Fruit fly (Drosophila melanogaster) whole organism, embryonic: ENCODE data around the gene drpr.

Source experiments
- Adf1 ChIP-seq: fragments of 200-800 bp; sonication (Bioruptor generic); IDR thresholded peaks from 2 replicates; pipeline ENCODE4 v1.3.6; 2022; ENCODE audit warnings: missing biosample characterization, missing genetic modification characterization
- Bgb ChIP-seq: fragments of 200-800 bp; sonication (Bioruptor generic); IDR thresholded peaks from 2 replicates; pipeline ENCODE4 v1.3.6; 2022; ENCODE audit warnings: missing biosample characterization, missing genetic modification characterization; ENCODE audit not compliant: partially characterized antibody
- CG11560 ChIP-seq: fragments of 200-800 bp; sonication (Bioruptor generic); IDR thresholded peaks from 3 replicates; pipeline ENCODE4 v1.3.6; 2022; ENCODE audit warnings: missing biosample characterization, missing genetic modification characterization
- CG12236 ChIP-seq: fragments of 200-800 bp; sonication (Bioruptor generic); optimal IDR thresholded peaks from 2 replicates; lab custom pipeline; 2016; ENCODE audit warnings: missing biosample characterization, missing genetic modification characterization
- CG13287 ChIP-seq: fragments of 200-800 bp; sonication (Bioruptor generic); IDR thresholded peaks from 2 replicates; pipeline ENCODE4 v1.3.6; 2022; ENCODE audit warnings: missing biosample characterization, missing genetic modification characterization; ENCODE audit not compliant: partially characterized antibody
- CG13775 ChIP-seq: fragments of 200-800 bp; sonication (Bioruptor generic); optimal IDR thresholded peaks from 3 replicates; lab custom pipeline; 2017; ENCODE audit warnings: missing biosample characterization, mild to moderate bottlenecking, missing genetic modification characterization
- CG15269 ChIP-seq: fragments of 200-800 bp; sonication (Bioruptor generic); optimal IDR thresholded peaks from 2 replicates; lab custom pipeline; 2018; ENCODE audit warnings: missing biosample characterization, mild to moderate bottlenecking, missing genetic modification characterization, moderate library complexity
- CG15479 ChIP-seq: fragments of 200-800 bp; sonication (Bioruptor generic); optimal IDR thresholded peaks from 3 replicates; lab custom pipeline; 2019; ENCODE audit warnings: missing biosample characterization, mild to moderate bottlenecking, missing genetic modification characterization, moderate library complexity
- CG16815 ChIP-seq: fragments of 200-800 bp; sonication (Bioruptor generic); optimal IDR thresholded peaks from 3 replicates; lab custom pipeline; 2017; ENCODE audit warnings: missing biosample characterization, mild to moderate bottlenecking, missing genetic modification characterization
- CG2678 ChIP-seq: fragments of 200-800 bp; sonication (Bioruptor generic); optimal IDR thresholded peaks from 3 replicates; lab custom pipeline; 2019; ENCODE audit warnings: missing biosample characterization, mild to moderate bottlenecking, missing genetic modification characterization, moderate library complexity
- CG2889 ChIP-seq: fragments of 200-800 bp; sonication (Bioruptor generic); IDR thresholded peaks from 3 replicates; pipeline ENCODE4 v1.3.6; 2022; ENCODE audit warnings: missing biosample characterization, missing genetic modification characterization
- CG30403 ChIP-seq: fragments of 200-800 bp; sonication (Bioruptor generic); optimal IDR thresholded peaks from 3 replicates; lab custom pipeline; 2016; ENCODE audit warnings: missing biosample characterization, missing genetic modification characterization
- CG31224 ChIP-seq: fragments of 200-800 bp; sonication (Bioruptor generic); IDR thresholded peaks from 2 replicates; pipeline ENCODE4 v1.3.6; 2022; ENCODE audit warnings: missing biosample characterization, missing genetic modification characterization
- CG6175 ChIP-seq: fragments of 200-800 bp; sonication (Bioruptor generic); IDR thresholded peaks from 3 replicates; pipeline ENCODE4 v1.3.6; 2022; ENCODE audit warnings: missing biosample characterization, missing genetic modification characterization
- CG6765 ChIP-seq: fragments of 200-800 bp; sonication (Bioruptor generic); optimal IDR thresholded peaks from 3 replicates; lab custom pipeline; 2017; ENCODE audit warnings: missing biosample characterization, mild to moderate bottlenecking, missing genetic modification characterization
- CG6854 ChIP-seq: fragments of 200-800 bp; sonication (Bioruptor generic); optimal IDR thresholded peaks from 3 replicates; lab custom pipeline; 2017; ENCODE audit warnings: missing biosample characterization, mild to moderate bottlenecking, missing genetic modification characterization
- CG8478 ChIP-seq: fragments of >200 bp; optimal IDR thresholded peaks from 2 replicates; lab custom pipeline; 2018
- CG9932 ChIP-seq: fragments of 200-800 bp; sonication (Bioruptor generic); IDR thresholded peaks from 2 replicates; pipeline ENCODE4 v1.3.6; 2022; ENCODE audit warnings: missing biosample characterization, missing genetic modification characterization
- Deaf1 ChIP-seq: fragments of 200-800 bp; optimal IDR thresholded peaks from 3 replicates; lab custom pipeline; 2019; ENCODE audit warnings: missing biosample characterization, mild to moderate bottlenecking, missing genetic modification characterization, moderate library complexity
- Ets65A ChIP-seq: fragments of 200-800 bp; sonication (Bioruptor generic); peaks from one replicate; lab custom pipeline; 2016; ENCODE audit warnings: missing biosample characterization, missing genetic modification characterization
- Gug ChIP-seq: fragments of 200-800 bp; sonication (Bioruptor generic); IDR thresholded peaks from 4 replicates; pipeline ENCODE4 v1.3.6; 2022; ENCODE audit warnings: missing biosample characterization, missing genetic modification characterization
- Hey ChIP-seq: fragments of 200-800 bp; sonication (Bioruptor generic); optimal IDR thresholded peaks from 3 replicates; lab custom pipeline; 2018; ENCODE audit warnings: missing biosample characterization, mild to moderate bottlenecking, missing genetic modification characterization
- MBD-R2 ChIP-seq: fragments of 200-800 bp; sonication (Bioruptor generic); IDR thresholded peaks from 2 replicates; pipeline ENCODE4 v1.3.6; 2022; ENCODE audit warnings: missing biosample characterization, missing genetic modification characterization
- Med ChIP-seq: fragments of 200-800 bp; sonication (Bioruptor generic); peaks from one replicate; lab custom pipeline; 2016; ENCODE audit warnings: missing biosample characterization, missing genetic modification characterization, mild to moderate bottlenecking, inconsistent platforms, moderate library complexity
- NK7.1 ChIP-seq: fragments of 200-800 bp; sonication (Bioruptor generic); optimal IDR thresholded peaks from 3 replicates; lab custom pipeline; 2016; ENCODE audit warnings: missing biosample characterization, missing genetic modification characterization
- Nf-YC ChIP-seq: fragments of 200-800 bp; optimal IDR thresholded peaks from 3 replicates; lab custom pipeline; 2019; ENCODE audit warnings: missing biosample characterization, mild to moderate bottlenecking, missing genetic modification characterization, moderate library complexity
- Pdp1 ChIP-seq, 2 experiments: fragments of 200-800 bp; sonication (Bioruptor generic); optimal IDR thresholded peaks; 3 replicates each; lab custom pipeline; 2016; ENCODE audit warnings: missing biosample characterization in 2 of 2, missing genetic modification characterization in 2 of 2, mild to moderate bottlenecking in 1 of 2, moderate library complexity in 1 of 2
- Rfx ChIP-seq: fragments of 200-800 bp; sonication (Bioruptor generic); IDR thresholded peaks from 2 replicates; pipeline ENCODE4 v1.3.6; 2022; ENCODE audit warnings: missing biosample characterization, missing genetic modification characterization
- Xbp1 ChIP-seq: fragments of 200-800 bp; sonication (Bioruptor generic); optimal IDR thresholded peaks from 3 replicates; lab custom pipeline; 2016; ENCODE audit warnings: missing biosample characterization, mild to moderate bottlenecking, missing genetic modification characterization
- ase ChIP-seq: fragments of 200-800 bp; sonication (Bioruptor generic); IDR thresholded peaks from 3 replicates; pipeline ENCODE4 v1.3.6; 2022; ENCODE audit warnings: missing biosample characterization, missing genetic modification characterization
- cad ChIP-seq: fragments of >200 bp; optimal IDR thresholded peaks from 2 replicates; lab custom pipeline; 2017; ENCODE audit warnings: missing biosample characterization, missing genetic modification characterization
- caup ChIP-seq: fragments of 200-800 bp; sonication (Bioruptor generic); optimal IDR thresholded peaks from 3 replicates; lab custom pipeline; 2017; ENCODE audit warnings: missing biosample characterization, mild to moderate bottlenecking, missing genetic modification characterization, moderate library complexity; ENCODE audit not compliant: severe bottlenecking
- ci ChIP-seq: fragments of 200-800 bp; sonication (Bioruptor generic); IDR thresholded peaks from 3 replicates; pipeline ENCODE4 v1.3.6; 2022; ENCODE audit warnings: missing biosample characterization, missing genetic modification characterization
- croc ChIP-seq: fragments of 200-800 bp; sonication (Bioruptor generic); conservative IDR thresholded peaks from 3 replicates; pipeline ENCODE4 v1.3.6; 2022; ENCODE audit warnings: missing biosample characterization, missing genetic modification characterization
- dimm ChIP-seq: fragments of 200-800 bp; sonication (Bioruptor generic); IDR thresholded peaks from 2 replicates; pipeline ENCODE4 v1.3.6; 2022; ENCODE audit warnings: missing biosample characterization, missing genetic modification characterization
- emc ChIP-seq: fragments of 200-800 bp; sonication (Bioruptor generic); optimal IDR thresholded peaks from 2 replicates; lab custom pipeline; 2016; ENCODE audit warnings: missing biosample characterization, missing genetic modification characterization
- eyg ChIP-seq: fragments of 200-800 bp; sonication (Bioruptor generic); optimal IDR thresholded peaks from 3 replicates; lab custom pipeline; 2016; ENCODE audit warnings: missing biosample characterization, missing genetic modification characterization
- nerfin-1 ChIP-seq: fragments of 200-800 bp; sonication (Bioruptor generic); optimal IDR thresholded peaks from 3 replicates; lab custom pipeline; 2019; ENCODE audit warnings: missing biosample characterization, mild to moderate bottlenecking, missing genetic modification characterization, moderate library complexity
- nom ChIP-seq: fragments of 200-800 bp; sonication (Bioruptor generic); optimal IDR thresholded peaks from 2 replicates; lab custom pipeline; 2017; ENCODE audit warnings: missing biosample characterization, missing genetic modification characterization, mild to moderate bottlenecking, moderate library complexity, missing genetic modification reagents
- pan ChIP-seq, 4 experiments: fragments of >200 bp in 3 of 4; fragments of 200-800 bp in 1 of 4; sonication (Bioruptor generic) in 1 of 4; optimal IDR thresholded peaks in 3 of 4; IDR thresholded peaks in 1 of 4; 2 replicates each; pipeline versions ENCODE4 v1.3.6 to Lab custom; 2017 to 2022; ENCODE audit warnings: missing biosample characterization in 2 of 4, missing genetic modification characterization in 2 of 4, mixed read lengths in 1 of 4
- pb ChIP-seq: fragments of 200-800 bp; sonication (Bioruptor generic); optimal IDR thresholded peaks from 3 replicates; lab custom pipeline; 2016; ENCODE audit warnings: missing biosample characterization, missing genetic modification characterization
- rib ChIP-seq: fragments of 200-800 bp; sonication (Bioruptor generic); IDR thresholded peaks from 2 replicates; pipeline ENCODE4 v1.3.6; 2022; ENCODE audit warnings: missing biosample characterization, missing genetic modification characterization
- row ChIP-seq: fragments of 200-800 bp; sonication (Bioruptor generic); IDR thresholded peaks from 3 replicates; pipeline ENCODE4 v1.3.6; 2022; ENCODE audit warnings: missing biosample characterization, missing genetic modification characterization
- stwl ChIP-seq: fragments of 200-800 bp; sonication (Bioruptor generic); optimal IDR thresholded peaks from 3 replicates; lab custom pipeline; 2018; ENCODE audit warnings: missing biosample characterization, mild to moderate bottlenecking, missing genetic modification characterization, moderate library complexity
- trh ChIP-seq: fragments of 200-800 bp; sonication (Bioruptor generic); optimal IDR thresholded peaks from 2 replicates; lab custom pipeline; 2016; ENCODE audit warnings: missing biosample characterization, missing genetic modification characterization
- z ChIP-seq: fragments of 200-800 bp; sonication (Bioruptor generic); IDR thresholded peaks from 3 replicates; pipeline ENCODE4 v1.3.6; 2022; ENCODE audit warnings: missing biosample characterization, missing genetic modification characterization
- zen2 ChIP-seq: fragments of 200-800 bp; sonication (Bioruptor generic); IDR thresholded peaks from 3 replicates; pipeline ENCODE4 v1.3.6; 2022; ENCODE audit warnings: missing biosample characterization, missing genetic modification characterization; ENCODE audit not compliant: partially characterized antibody

The drpr gene

DNA sequence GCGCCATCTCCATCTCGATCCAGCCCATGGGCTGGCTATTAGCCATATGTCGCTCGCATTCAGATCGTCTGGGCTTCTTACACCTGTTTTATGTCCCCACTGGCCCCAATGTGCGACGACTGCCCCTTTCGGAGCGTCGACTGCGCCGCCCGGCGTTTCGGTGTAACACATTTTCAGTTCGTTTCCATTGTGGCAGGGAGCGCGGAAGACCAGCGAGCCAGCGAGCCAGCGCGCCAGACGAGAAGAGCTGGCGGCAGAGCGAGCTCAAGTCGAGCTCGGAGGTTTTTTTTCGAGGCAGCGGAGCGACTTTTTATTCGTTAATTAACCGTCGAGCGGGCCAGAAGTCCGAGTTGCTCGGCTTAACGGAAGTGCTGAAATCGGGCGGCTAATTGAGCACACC lies 56.5 kb downstream of the drpr start, which contains the start of gene CG7991 (continued):
- TF ChIP-seq CG16815 (GFP tag; lab: Kevin White, UChicago) (no peak), pan (optimal IDR thresholded peaks at IDR 0.05; lab: Kevin White, UChicago) (no peak), pan (GFP tag; optimal IDR thresholded peaks at IDR 0.05 in 1 of 2, IDR thresholded peaks at IDR 0.05 in 1 of 2) (no peak), CG2889 (GFP tag; lab: Robert Waterston, UW) (no peak), Xbp1 (GFP tag; lab: Kevin White, UChicago) (no peak), croc (GFP tag; lab: Robert Waterston, UW) (no peak), CG15479 (GFP tag; lab: Kevin White, UChicago) (no peak), Adf1 (GFP tag; lab: Robert Waterston, UW) (peak; percentile 73), z (GFP tag; lab: Robert Waterston, UW) (0 out of 3 replicates have a peak, but pooled peaks have one; percentile 21), CG6175 (GFP tag; lab: Robert Waterston, UW) (peak; percentile 90), Nf-YC (tag; lab: Kevin White, UChicago) (no peak), ci (GFP tag; lab: Robert Waterston, UW) (0 out of 3 replicates have a peak, but pooled peaks have one; percentile 15), pb (peak; percentile 2), nerfin-1 (tag; lab: Kevin White, UChicago) (no peak), row (GFP tag; lab: Robert Waterston, UW) (0 out of 3 replicates have a peak, but pooled peaks have one; percentile 16), NK7.1 (no peak), nom (GFP tag; lab: Kevin White, UChicago) (no peak), Deaf1 (tag; lab: Kevin White, UChicago) (peak; percentile 52), eyg (GFP tag; lab: Kevin White, UChicago) (no peak), CG2678 (tag; lab: Kevin White, UChicago) (no peak), CG30403 (no peak)

DNA sequence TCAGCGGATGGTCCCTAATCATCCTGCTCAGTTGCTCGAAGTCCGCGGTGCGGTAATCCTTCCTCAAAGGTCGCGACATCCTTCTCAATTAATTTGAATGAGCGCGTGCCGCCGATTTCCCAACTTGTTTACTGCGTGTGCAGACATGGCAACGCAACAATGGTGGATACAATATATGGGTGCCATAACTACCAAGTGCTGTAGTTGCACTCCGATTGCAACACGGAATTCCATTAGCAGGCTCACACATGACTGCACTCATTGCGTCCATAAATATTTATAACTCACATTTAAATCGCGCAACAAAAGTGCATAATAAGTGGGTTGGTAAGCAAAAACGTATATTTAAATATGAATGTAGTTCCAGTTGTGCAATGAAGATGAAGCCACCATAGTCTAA lies 58.3 kb downstream of the drpr start, which contains the start of gene CG13930:
CG13930 (minus strand) TSS at position 101 of the 400 bp plus-strand sequence.
- peak; percentile 26 for TF ChIP-seq Ets65A
- TF ChIP-seq CG13775, result no peak
- no peak for TF ChIP-seq Rfx

DNA sequence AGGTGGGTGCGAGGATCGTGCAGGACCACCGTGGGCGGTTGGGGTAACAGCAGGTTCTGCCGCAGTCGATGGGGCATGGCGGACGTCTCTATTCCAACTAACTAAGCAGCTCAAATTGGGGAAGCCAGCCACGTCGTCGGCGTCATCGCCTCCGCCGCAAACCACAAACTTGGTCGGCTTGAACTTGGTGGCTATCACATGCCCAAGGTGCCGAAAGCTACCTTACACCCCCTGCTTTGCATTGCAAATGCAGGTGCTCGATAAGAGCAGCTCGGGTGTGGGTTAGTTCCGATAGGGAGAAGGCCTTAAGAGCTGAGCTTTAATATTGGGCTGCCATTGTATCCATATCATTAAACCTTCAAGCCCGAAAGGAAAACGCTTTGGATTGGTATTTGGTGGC lies 60.9 kb downstream of the drpr start, which contains the start of gene RabX5:
RabX5 (minus strand) TSS at position 101 of the 400 bp plus-strand sequence.
- TF ChIP-seq CG12236 (GFP tag; lab: Kevin White, UChicago) (no peak), CG8478 (lab: Kevin White, UChicago) (peak; percentile 4), Med (GFP tag; lab: Kevin White, UChicago) (peak; percentile 55)

DNA sequence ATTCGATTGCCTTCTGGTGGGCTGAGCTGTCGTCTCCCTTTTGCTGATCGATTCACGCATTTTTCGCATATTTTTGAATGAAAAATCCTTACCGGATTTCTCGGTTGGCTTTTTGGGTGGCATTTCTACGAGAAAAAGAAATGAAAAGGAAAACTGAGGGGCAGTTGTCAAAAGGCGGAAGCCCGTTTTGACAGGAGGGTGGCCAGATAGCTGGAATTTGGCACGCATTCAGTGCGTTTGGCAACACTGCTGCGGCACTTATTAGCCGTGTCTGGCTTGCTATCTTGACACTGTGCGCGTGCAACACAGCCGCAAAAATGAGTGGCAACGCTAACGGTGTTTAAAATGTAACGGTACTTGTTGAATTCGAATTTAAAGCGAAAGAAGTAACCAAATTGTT lies 62.4 kb downstream of the drpr start, which contains the start of gene RpL23A:
RpL23A (minus strand) TSS at position 151 of the 400 bp plus-strand sequence.
- TF ChIP-seq MBD-R2 (GFP tag; lab: Robert Waterston, UW) (peak; percentile 87), CG13287 (GFP tag; lab: Robert Waterston, UW) (peak; percentile 65), CG9932 (GFP tag; lab: Robert Waterston, UW) (peak; percentile 96), caup (GFP tag; lab: Kevin White, UChicago) (peak; percentile 99), Pdp1 (GFP tag; optimal IDR thresholded peaks at IDR 0.05; lab: Kevin White, UChicago) (peak; percentile 92 to 93), emc (GFP tag; lab: Kevin White, UChicago) (peak; percentile 97), trh (GFP tag; lab: Kevin White, UChicago) (peak; percentile 93), rib (GFP tag; lab: Robert Waterston, UW) (peak; percentile 93), CG6765 (GFP tag; lab: Kevin White, UChicago) (peak; percentile 96), CG31224 (GFP tag; lab: Robert Waterston, UW) (peak; percentile 88), CG6854 (GFP tag; lab: Kevin White, UChicago) (peak; percentile 85), zen2 (no peak), Bgb (GFP tag; lab: Robert Waterston, UW) (peak; percentile 81), cad (no peak), ase (GFP tag; lab: Robert Waterston, UW) (peak; percentile 93), dimm (peak; percentile 82), stwl (tag; lab: Kevin White, UChicago) (peak; percentile 97), Hey (tag; lab: Kevin White, UChicago) (peak; percentile 89), CG15269 (peak; percentile 86), Gug (peak; percentile 89), CG11560 (peak; percentile 88)
